Worm (Caenorhabditis elegans) whole organism, L2 larva: ENCODE results near the gene Y47D3A.20.

Source experiments
- C34F6.9 ChIP-seq: fragments of 150-350 bp; optimal IDR thresholded peaks from 2 replicates; lab custom pipeline; 2014; ENCODE audit warnings: missing biosample characterization, missing genetic modification characterization
- R02D3.7 ChIP-seq: fragments of 150-350 bp; optimal IDR thresholded peaks from 2 replicates; lab custom pipeline; 2014; ENCODE audit warnings: missing biosample characterization, missing genetic modification characterization
- ZK546.5 ChIP-seq: sonication (generic microtip); optimal IDR thresholded peaks from 2 replicates; lab custom pipeline; 2017; ENCODE audit warnings: missing biosample characterization, missing genetic modification characterization
- alr-1 ChIP-seq: fragments of 150-350 bp; optimal IDR thresholded peaks from 2 replicates; lab custom pipeline; 2014; ENCODE audit warnings: missing biosample characterization, missing genetic modification characterization
- aly-2 ChIP-seq: fragments of 150-350 bp; optimal IDR thresholded peaks from 2 replicates; lab custom pipeline; 2014; ENCODE audit warnings: missing biosample characterization, missing genetic modification characterization
- blmp-1 ChIP-seq: sonication (generic microtip); optimal IDR thresholded peaks from 2 replicates; lab custom pipeline; 2017; ENCODE audit warnings: missing genetic modification characterization, mild to moderate bottlenecking, missing compliant biosample characterization, antibody characterized with exemption, moderate library complexity; ENCODE audit not compliant: insufficient read depth
- ceh-16 ChIP-seq: fragments of 150-350 bp; optimal IDR thresholded peaks from 2 replicates; lab custom pipeline; 2014; ENCODE audit warnings: missing biosample characterization, missing genetic modification characterization
- ceh-82 ChIP-seq: fragments of 150-350 bp; optimal IDR thresholded peaks from 2 replicates; lab custom pipeline; 2014; ENCODE audit warnings: missing biosample characterization, missing genetic modification characterization
- dmd-4 ChIP-seq: sonication (generic microtip); optimal IDR thresholded peaks from 2 replicates; lab custom pipeline; 2017; ENCODE audit warnings: missing biosample characterization, missing genetic modification characterization
- elt-1 ChIP-seq: fragments of 150-350 bp; optimal IDR thresholded peaks from 2 replicates; lab custom pipeline; 2014; ENCODE audit warnings: missing biosample characterization, missing genetic modification characterization
- elt-3 ChIP-seq: sonication (generic microtip); optimal IDR thresholded peaks from 2 replicates; lab custom pipeline; 2017; ENCODE audit warnings: missing biosample characterization, missing genetic modification characterization
- fos-1 ChIP-seq: fragments of 150-350 bp; optimal IDR thresholded peaks from 2 replicates; lab custom pipeline; 2014; ENCODE audit warnings: missing biosample characterization, missing genetic modification characterization
- lin-39 ChIP-seq: fragments of 150-350 bp; optimal IDR thresholded peaks from 2 replicates; lab custom pipeline; 2014; ENCODE audit warnings: missing biosample characterization, missing genetic modification reagents, missing genetic modification characterization
- lsy-2 ChIP-seq, 2 experiments: fragments of 150-350 bp in 1 of 2; sonication (generic microtip) in 1 of 2; optimal IDR thresholded peaks; 2 replicates each; lab custom pipeline; 2014 to 2017; ENCODE audit warnings: missing biosample characterization in 2 of 2, missing genetic modification characterization in 2 of 2
- mab-5 ChIP-seq: fragments of 150-350 bp; optimal IDR thresholded peaks from 2 replicates; lab custom pipeline; 2014; ENCODE audit warnings: missing biosample characterization, missing genetic modification characterization
- mbf-1 ChIP-seq: sonication (generic microtip); optimal IDR thresholded peaks from 2 replicates; lab custom pipeline; 2017; ENCODE audit warnings: missing biosample characterization, missing genetic modification characterization
- nhr-21 ChIP-seq: fragments of 150-350 bp; optimal IDR thresholded peaks from 2 replicates; lab custom pipeline; 2014; ENCODE audit warnings: missing biosample characterization, missing genetic modification characterization
- nhr-237 ChIP-seq: fragments of 150-350 bp; optimal IDR thresholded peaks from 2 replicates; lab custom pipeline; 2014; ENCODE audit warnings: missing biosample characterization, missing genetic modification characterization
- nhr-25 ChIP-seq: fragments of 150-350 bp; sonication (generic microtip); optimal IDR thresholded peaks from 3 replicates; lab custom pipeline; 2014; ENCODE audit warnings: missing biosample characterization, missing genetic modification characterization
- nhr-6 ChIP-seq: fragments of 150-350 bp; optimal IDR thresholded peaks from 2 replicates; lab custom pipeline; 2014; ENCODE audit warnings: missing biosample characterization, missing genetic modification characterization
- nhr-77 ChIP-seq: fragments of 150-350 bp; optimal IDR thresholded peaks from 2 replicates; lab custom pipeline; 2014; ENCODE audit warnings: missing biosample characterization, missing genetic modification characterization
- sem-4 ChIP-seq: fragments of 150-350 bp; optimal IDR thresholded peaks from 2 replicates; lab custom pipeline; 2014; ENCODE audit warnings: missing biosample characterization, missing genetic modification reagents, missing genetic modification characterization
- skn-1 ChIP-seq: sonication (generic microtip); optimal IDR thresholded peaks from 2 replicates; lab custom pipeline; 2017; ENCODE audit warnings: missing biosample characterization, missing genetic modification characterization
- sma-3 ChIP-seq: sonication (generic microtip); optimal IDR thresholded peaks from 2 replicates; lab custom pipeline; 2016; ENCODE audit warnings: missing genetic modification reagents, missing genetic modification characterization, missing compliant biosample characterization
- snpc-4 ChIP-seq: fragments of 150-350 bp; optimal IDR thresholded peaks from 2 replicates; lab custom pipeline; 2014; ENCODE audit warnings: missing biosample characterization, missing genetic modification characterization
- unc-62 ChIP-seq: fragments of 150-350 bp; optimal IDR thresholded peaks from 2 replicates; lab custom pipeline; 2014; ENCODE audit warnings: missing biosample characterization, missing genetic modification reagents, missing genetic modification characterization
- ztf-1 ChIP-seq: fragments of 200-800 bp; sonication (Bioruptor generic); conservative IDR thresholded peaks from 2 replicates; pipeline ENCODE4 v1.3.6; 2022; ENCODE audit warnings: missing genetic modification characterization, missing compliant biosample characterization
- ztf-4 ChIP-seq: fragments of 150-350 bp; optimal IDR thresholded peaks from 2 replicates; lab custom pipeline; 2014; ENCODE audit warnings: missing biosample characterization, missing genetic modification characterization

Y47D3A.20 gene

ce11 chrIII:11262089-11262488, 12.8 kb upstream of the Y47D3A.20 start:
- TF ChIP-seq blmp-1 (tag; lab: Kevin White, UChicago): peak; percentile 88
- peak; percentile 88 for TF ChIP-seq nhr-25 (tag; lab: Kevin White, UChicago)
- peak; percentile 3 for TF ChIP-seq sma-3 (GFP tag; lab: Kevin White, UChicago)
- TF ChIP-seq ztf-4: no peak
- peak; percentile 12 for TF ChIP-seq C34F6.9
- peak; percentile 31 for TF ChIP-seq sem-4 (tag; lab: Kevin White, UChicago)
- no peak for TF ChIP-seq snpc-4 (tag; lab: Kevin White, UChicago)

ce11 chrIII:11267372-11267771, 7.5 kb upstream of the Y47D3A.20 start:
- peak; percentile 42 for TF ChIP-seq fos-1
- TF ChIP-seq R02D3.7 (tag; lab: Kevin White, UChicago): no peak

DNA sequence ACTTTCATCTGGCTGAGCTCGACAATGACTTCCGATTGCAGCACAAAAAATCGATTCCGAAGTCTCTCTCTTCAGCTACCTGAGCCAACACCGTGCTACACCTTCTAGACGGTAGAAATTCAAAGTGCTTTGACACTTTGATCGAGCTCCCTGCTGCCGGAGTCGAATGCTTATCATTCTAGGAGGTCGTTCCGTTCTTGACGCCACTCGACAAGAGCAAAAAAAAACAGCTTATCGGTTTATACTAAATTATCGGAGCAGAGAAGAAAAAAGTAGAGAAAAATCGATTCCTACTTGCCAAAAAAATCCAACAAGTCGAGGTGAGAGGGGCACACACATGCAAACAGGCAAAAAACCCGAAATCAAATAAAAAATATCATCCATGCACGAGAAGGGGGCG, 6.3 kb upstream of the Y47D3A.20 start:
- TF ChIP-seq nhr-77 (tag; lab: Kevin White, UChicago): no peak
- peak; percentile 15 for TF ChIP-seq fos-1
- TF ChIP-seq, all 48 proteins: peak for 1

DNA sequence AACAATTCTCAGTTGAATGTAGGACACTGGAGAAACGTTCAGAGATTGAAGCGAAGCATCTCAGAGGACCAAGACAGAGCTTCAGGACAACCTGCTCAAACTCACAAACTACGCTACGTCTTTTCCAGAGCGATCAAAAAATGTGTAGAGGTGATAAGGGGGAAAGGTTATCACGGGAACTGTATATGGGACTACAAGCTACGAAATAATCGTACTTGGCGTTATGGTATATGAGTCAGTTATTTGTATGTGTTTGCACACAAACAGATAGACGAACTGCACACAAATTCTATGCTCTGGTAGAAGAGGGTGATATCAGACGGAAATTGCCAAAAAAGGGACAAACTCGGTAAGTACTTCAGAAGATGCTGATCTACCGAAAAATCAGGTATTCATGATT, 5.7 kb upstream of the Y47D3A.20 start:
- TF ChIP-seq fos-1: peak; percentile 74
- no peak for TF ChIP-seq nhr-25 (tag; lab: Kevin White, UChicago)

- no peak for TF ChIP-seq ztf-1 (GFP tag; lab: Robert Waterston, UW)
- no peak for TF ChIP-seq nhr-237 (tag; lab: Kevin White, UChicago)
- TF ChIP-seq, all 48 proteins: peak for 0
Observed at ce11 chrIII:11270795-11271194, 4.1 kb upstream of the Y47D3A.20 start, which contains the start of gene obr-1. obr-1 (minus strand) TSS chrIII:11270895.

DNA sequence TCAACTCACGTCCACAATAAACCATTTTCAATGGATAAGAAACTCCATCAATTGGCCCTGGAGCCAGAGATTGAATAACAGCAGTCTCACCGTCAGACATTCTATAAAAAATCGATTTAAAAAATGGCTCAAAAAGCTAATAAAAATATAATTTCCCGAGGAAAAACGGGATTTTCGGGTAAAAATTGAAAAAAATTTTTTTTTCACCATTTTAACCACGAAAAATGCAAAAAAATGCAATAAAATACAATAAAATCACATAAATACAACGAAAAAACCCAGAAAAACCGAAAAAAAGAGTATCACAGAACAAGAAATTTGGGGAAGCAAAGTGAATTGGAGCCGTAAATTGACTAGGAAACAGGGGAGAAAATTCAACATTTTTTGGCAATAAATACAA, 4.0 kb downstream of the Y47D3A.20 start, which contains the start of gene Y47D3A.21:
Gene Y47D3A.21, minus strand, starts transcription at position 101 of the 400 bp plus-strand sequence.
- TF ChIP-seq elt-3 (tag; lab: Kevin White, UChicago) (no peak), ceh-82 (no peak), ZK546.5 (no peak), mbf-1 (no peak), nhr-21 (tag; lab: Kevin White, UChicago) (no peak), sem-4 (tag; lab: Kevin White, UChicago) (no peak), ceh-16 (tag; lab: Kevin White, UChicago) (no peak), alr-1 (no peak), lin-39 (tag; lab: Kevin White, UChicago) (no peak), mab-5 (tag; lab: Kevin White, UChicago) (no peak), blmp-1 (tag; lab: Kevin White, UChicago) (no peak), unc-62 (no peak)

DNA sequence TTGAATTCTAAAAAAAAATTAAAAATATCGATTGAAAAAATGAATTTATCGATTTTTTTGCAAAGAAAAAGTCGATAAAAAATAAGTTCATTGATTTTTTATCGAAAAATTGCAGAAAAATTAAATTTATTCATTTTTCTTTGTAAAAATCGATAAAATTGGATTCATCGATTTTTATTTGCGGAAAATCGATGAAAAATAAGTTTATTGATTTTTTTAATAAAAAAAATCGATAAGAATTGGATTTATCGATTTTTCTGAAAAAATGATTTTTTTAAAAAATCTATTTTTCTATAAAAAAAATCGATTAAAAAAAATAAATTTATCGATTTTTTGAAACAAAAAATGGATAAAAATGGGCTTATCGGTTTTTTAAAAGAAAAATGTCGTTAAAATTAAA, 5.1 kb downstream of the Y47D3A.20 start:
- TF ChIP-seq C34F6.9 (no peak), dmd-4 (no peak), alr-1 (no peak), R02D3.7 (tag; lab: Kevin White, UChicago) (no peak), nhr-237 (tag; lab: Kevin White, UChicago) (no peak)

DNA sequence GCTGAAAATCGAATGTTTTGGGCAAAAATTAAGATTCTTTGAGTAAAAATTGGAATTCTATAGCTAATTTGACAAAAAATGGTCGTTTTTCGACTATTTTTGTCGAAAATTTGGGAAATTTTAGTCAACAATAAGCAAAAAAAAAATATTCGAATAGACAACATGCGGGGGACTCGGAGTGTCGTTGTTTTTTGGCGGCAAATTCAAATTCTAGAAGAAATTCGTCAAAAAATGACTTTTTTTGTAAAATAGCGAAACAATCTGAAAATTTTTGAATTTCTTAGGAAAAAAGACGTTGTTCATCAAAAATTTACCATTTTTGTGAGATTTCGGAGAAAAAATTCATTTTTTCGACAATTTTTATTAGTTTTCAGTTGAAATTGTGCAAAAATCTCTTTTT, 8.8 kb downstream of the Y47D3A.20 start:
- TF ChIP-seq alr-1 (no peak), nhr-25 (tag; lab: Kevin White, UChicago) (no peak), lsy-2 (tag; optimal IDR thresholded peaks at IDR 0.05; lab: Kevin White, UChicago) (no peak), nhr-6 (tag; lab: Kevin White, UChicago) (no peak), skn-1 (tag; lab: Kevin White, UChicago) (no peak), snpc-4 (tag; lab: Kevin White, UChicago) (no peak), aly-2 (tag; lab: Kevin White, UChicago) (no peak), blmp-1 (tag; lab: Kevin White, UChicago) (no peak), elt-1 (tag; lab: Kevin White, UChicago) (no peak)
